Fruit fly (Drosophila melanogaster) S2 (cell line): ENCODE data around the gene Arfrp1.

Source experiments
- CG8478 ChIP-seq: fragments of >200 bp; optimal IDR thresholded peaks from 2 replicates; lab custom pipeline; 2018
- CTCF ChIP-seq, 2 experiments: fragments of >200 bp; optimal IDR thresholded peaks; 2 replicates each; lab custom pipeline; 2018

dm6 chrX:9082600-9082999 is 24.3 kb upstream of the Arfrp1 start, which contains the start of gene APC4:
- TF ChIP-seq CG8478 (lab: Kevin White, UChicago) (no peak), CTCF (optimal IDR thresholded peaks at IDR 0.05; lab: Kevin White, UChicago) (no peak)
